Worm (Caenorhabditis elegans): Measurements from ENCODE around the gene sru-44.

Gene sru-44

DNA sequence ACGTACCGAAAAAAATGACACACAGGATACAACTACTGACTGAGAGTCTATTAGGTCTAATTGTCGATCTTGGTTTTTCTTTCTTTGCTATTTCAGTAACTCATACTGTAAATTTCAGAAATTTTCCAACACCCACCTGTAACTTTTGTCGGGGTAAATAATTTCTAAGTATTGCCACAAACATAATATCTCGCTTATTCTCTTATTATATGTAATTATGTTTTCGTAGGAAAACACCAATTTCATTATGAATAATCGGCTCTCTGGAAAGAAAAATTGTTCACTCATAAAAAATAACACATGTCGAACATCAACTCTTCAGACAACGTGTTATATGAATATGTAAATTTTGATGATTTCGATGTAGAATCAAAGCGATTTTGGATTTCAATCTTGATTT lies 47.0 kb downstream of the sru-44 start, which contains the start of gene srw-48:
Gene srw-48 (plus strand): TSS at position 301 of the 400 bp plus-strand sequence.
- no peak for TF ChIP-seq hlh-17 (GFP tag; optimal IDR thresholded peaks at IDR 0.05; ENCODE audit: borderline replicate concordance)
- TF ChIP-seq ztf-4 (tag; optimal IDR thresholded peaks at IDR 0.05), result no peak
- TF ChIP-seq efl-1 (optimal IDR thresholded peaks at IDR 0.05), result no peak
- TF ChIP-seq efl-1 (GFP tag; optimal IDR thresholded peaks at IDR 0.05 in 1 of 2), result no peak
- no peak for TF ChIP-seq unc-30 (tag; optimal IDR thresholded peaks at IDR 0.05)
- TF ChIP-seq mep-1 (tag; optimal IDR thresholded peaks at IDR 0.05), result no peak
- no peak for TF ChIP-seq elt-3 (tag; optimal IDR thresholded peaks at IDR 0.05)
- TF ChIP-seq fkh-10 (GFP tag; optimal IDR thresholded peaks at IDR 0.05), result no peak
- no peak for TF ChIP-seq sptf-1 (tag; optimal IDR thresholded peaks at IDR 0.05)
- no peak for TF ChIP-seq egl-27 (tag; optimal IDR thresholded peaks at IDR 0.05)

DNA sequence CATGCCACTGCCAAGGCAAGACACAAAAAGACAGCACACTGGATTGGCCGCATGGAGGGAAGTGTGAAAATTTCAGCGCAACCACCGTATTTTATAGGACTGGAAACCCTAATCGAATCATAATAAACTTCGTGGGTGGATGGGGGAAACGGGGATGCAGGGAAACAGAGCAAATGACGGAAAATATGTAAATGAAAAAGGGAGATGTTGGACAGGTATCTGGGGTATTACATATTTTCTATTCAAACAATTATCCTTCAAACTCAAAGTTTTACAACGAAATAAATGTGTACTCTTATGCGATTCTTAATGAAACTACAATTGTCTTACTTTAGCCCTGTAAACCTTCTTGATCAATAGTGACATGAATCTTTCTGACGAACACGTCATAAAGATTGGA lies 48.0 kb downstream of the sru-44 start, which contains the start of gene F26D2.16:
Gene F26D2.16 (minus strand): TSS at position 101 of the 400 bp plus-strand sequence.
- TF ChIP-seq lir-3 (tag; optimal IDR thresholded peaks at IDR 0.05; ENCODE audit: poor library complexity), result no peak
- TF ChIP-seq nhr-76 (tag; optimal IDR thresholded peaks at IDR 0.05), result no peak
- TF ChIP-seq mep-1 (tag; optimal IDR thresholded peaks at IDR 0.05), result no peak
- TF ChIP-seq aha-1 (tag; optimal IDR thresholded peaks at IDR 0.05), result no peak
- TF ChIP-seq ztf-4 (tag; optimal IDR thresholded peaks at IDR 0.05), result no peak
- no peak for TF ChIP-seq jun-1 (tag; optimal IDR thresholded peaks at IDR 0.05)
- no peak for TF ChIP-seq hpl-2 (GFP tag; optimal IDR thresholded peaks at IDR 0.05)
- no peak for TF ChIP-seq pax-3 (tag; optimal IDR thresholded peaks at IDR 0.05)

DNA sequence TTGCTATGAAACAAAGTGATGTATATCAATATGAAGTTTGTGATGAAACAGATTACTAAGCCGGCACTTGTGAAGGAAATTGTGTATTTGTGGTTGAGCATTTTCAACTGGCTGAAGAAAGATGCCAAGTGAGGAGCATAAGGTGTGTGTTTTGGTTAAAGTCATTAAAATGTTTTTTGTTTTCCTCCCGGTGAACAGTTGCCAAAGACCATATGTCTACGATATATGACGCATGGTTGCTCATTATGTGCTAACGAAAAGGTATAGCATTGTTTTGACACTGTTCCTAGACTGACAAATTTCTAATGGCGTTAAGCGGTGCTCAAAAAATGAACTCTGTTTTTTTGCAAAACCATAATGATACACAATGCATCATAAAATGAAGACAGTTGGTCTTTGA lies 50.7 kb downstream of the sru-44 start, which contains the start of gene str-55:
Gene str-55 (minus strand): TSS at position 101 of the 400 bp plus-strand sequence.
- TF ChIP-seq efl-3 (GFP tag; optimal IDR thresholded peaks at IDR 0.05), result no peak
- TF ChIP-seq nhr-11 (tag; optimal IDR thresholded peaks at IDR 0.05), result no peak
- TF ChIP-seq unc-98 (GFP tag; IDR thresholded peaks at IDR 0.05), result no peak
